Worm (Caenorhabditis elegans) whole organism, mixed stage, embryonic: ENCODE results near the gene clp-9.

ENCODE experiments used
- blmp-1 ChIP-seq: fragments of 150-350 bp; optimal IDR thresholded peaks from 2 replicates; lab custom pipeline; 2014; ENCODE audit warnings: missing biosample characterization, missing genetic modification characterization
- flh-1 ChIP-seq: fragments of 200-800 bp; sonication (Bioruptor generic); optimal IDR thresholded peaks from 2 replicates; lab custom pipeline; 2018; ENCODE audit warnings: mild to moderate bottlenecking, missing genetic modification characterization, moderate library complexity, missing compliant biosample characterization
- ham-2 ChIP-seq: fragments of 200-800 bp; sonication (Bioruptor generic); optimal IDR thresholded peaks from 2 replicates; lab custom pipeline; 2018; ENCODE audit warnings: mild to moderate bottlenecking, missing genetic modification characterization, missing compliant biosample characterization
- lin-13 ChIP-seq: fragments of 150-350 bp; optimal IDR thresholded peaks from 2 replicates; lab custom pipeline; 2014; ENCODE audit warnings: missing biosample characterization, missing genetic modification characterization
- nhr-28 ChIP-seq: fragments of 150-350 bp; optimal IDR thresholded peaks from 2 replicates; lab custom pipeline; 2014; ENCODE audit warnings: missing biosample characterization, missing genetic modification characterization
- sptf-1 ChIP-seq: sonication (generic microtip); optimal IDR thresholded peaks from 2 replicates; lab custom pipeline; 2017; ENCODE audit warnings: mild to moderate bottlenecking, missing genetic modification characterization, moderate library complexity, missing compliant biosample characterization

DNA sequence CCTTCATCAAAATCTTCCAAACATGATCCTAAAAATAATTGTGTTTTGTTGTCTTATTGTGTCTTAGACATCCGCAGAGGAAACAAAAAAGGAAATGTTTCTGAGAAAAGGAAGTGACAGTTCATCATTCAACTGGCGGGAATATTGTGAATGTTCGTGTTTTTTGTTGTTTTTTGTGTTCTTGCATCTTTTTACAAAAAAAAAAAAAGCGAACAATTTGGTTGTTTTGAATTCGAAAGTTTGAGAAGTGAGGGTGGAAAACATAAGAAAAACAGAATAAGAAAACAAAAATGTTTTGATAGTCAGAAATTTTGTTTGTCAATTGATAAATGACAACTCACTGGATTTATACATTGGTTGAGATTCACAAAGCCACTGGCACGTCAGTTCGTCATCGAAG, 23.9 kb upstream of the clp-9 start:
- no peak for TF ChIP-seq lin-13
- TF ChIP-seq flh-1 = no peak
- no peak for TF ChIP-seq blmp-1 (tag; lab: Kevin White, UChicago)
- TF ChIP-seq nhr-28 (tag; lab: Kevin White, UChicago) = no peak
- TF ChIP-seq sptf-1 (tag; lab: Kevin White, UChicago) = no peak
- TF ChIP-seq ham-2 (GFP tag; lab: Kevin White, UChicago) = no peak
